Worm (Caenorhabditis elegans): ENCODE data around the gene cest-12.

DNA sequence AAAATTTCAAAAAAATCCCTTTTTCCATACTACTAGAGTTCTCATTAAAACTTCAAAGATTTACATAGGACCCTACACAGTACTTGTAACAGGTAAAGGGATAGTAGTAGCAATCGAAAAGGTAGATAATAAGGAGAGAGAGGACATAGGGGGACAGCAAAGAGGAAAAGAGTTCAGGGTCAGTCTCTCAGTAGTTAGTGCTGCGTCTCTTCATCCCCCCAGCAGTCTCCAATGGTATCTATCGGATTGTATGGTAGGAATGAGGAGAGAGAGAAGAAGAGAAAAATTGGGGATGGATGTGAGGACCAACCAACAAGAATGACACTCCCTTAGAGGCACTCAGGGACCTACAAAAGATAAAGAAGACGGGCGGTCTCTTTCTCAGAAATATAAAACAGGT lies 32.1 kb upstream of the cest-12 start:
- TF ChIP-seq him-1 (tag; optimal IDR thresholded peaks at IDR 0.05), result no peak
- no peak for TF ChIP-seq W03F9.2 (tag; optimal IDR thresholded peaks at IDR 0.05)
